Fruit fly (Drosophila melanogaster) whole organism, prepupa: ENCODE measurements around the gene CG12994.

Experiments used
- Blimp-1 ChIP-seq: fragments of 200-800 bp; sonication (Bioruptor generic); optimal IDR thresholded peaks from 3 replicates; lab custom pipeline; 2017; ENCODE audit warnings: missing biosample characterization, missing genetic modification characterization, mild to moderate bottlenecking, moderate library complexity, missing genetic modification reagents
- CG10631 ChIP-seq: fragments of 200-800 bp; sonication (Bioruptor generic); optimal IDR thresholded peaks from 2 replicates; lab custom pipeline; 2016; ENCODE audit warnings: missing biosample characterization, missing genetic modification characterization
- CG10669 ChIP-seq: fragments of 200-800 bp; sonication (Bioruptor generic); optimal IDR thresholded peaks from 3 replicates; lab custom pipeline; 2018; ENCODE audit warnings: missing biosample characterization, mild to moderate bottlenecking, missing genetic modification characterization, moderate library complexity
- CG11294 ChIP-seq: fragments of 200-800 bp; sonication (Bioruptor generic); IDR thresholded peaks from 2 replicates; pipeline ENCODE4 v1.3.6; 2022; ENCODE audit warnings: missing biosample characterization, missing genetic modification characterization
- CG11762 ChIP-seq: fragments of 200-800 bp; sonication (Bioruptor generic); optimal IDR thresholded peaks from 3 replicates; lab custom pipeline; 2016; ENCODE audit warnings: missing biosample characterization, missing genetic modification characterization; ENCODE audit not compliant: insufficient read depth
- CG11902 ChIP-seq: fragments of 200-800 bp; sonication (Bioruptor generic); optimal IDR thresholded peaks from 3 replicates; lab custom pipeline; 2016; ENCODE audit warnings: missing biosample characterization, missing genetic modification characterization
- CG15336 ChIP-seq: fragments of 200-800 bp; sonication (Bioruptor generic); IDR thresholded peaks from 2 replicates; pipeline ENCODE4 v1.3.6; 2022; ENCODE audit warnings: missing biosample characterization, missing genetic modification characterization
- CG1621 ChIP-seq: fragments of 200-800 bp; sonication (Bioruptor generic); optimal IDR thresholded peaks from 3 replicates; lab custom pipeline; 2018; ENCODE audit warnings: missing biosample characterization, mild to moderate bottlenecking, missing genetic modification characterization
- CG16779 ChIP-seq: fragments of 200-800 bp; sonication (Bioruptor generic); optimal IDR thresholded peaks from 3 replicates; lab custom pipeline; 2017; ENCODE audit warnings: missing biosample characterization, mild to moderate bottlenecking, missing genetic modification characterization
- CG3032 ChIP-seq: fragments of 200-800 bp; optimal IDR thresholded peaks from 2 replicates; lab custom pipeline; 2019; ENCODE audit warnings: missing biosample characterization, mild to moderate bottlenecking, missing genetic modification characterization, moderate library complexity
- CG34406 ChIP-seq: fragments of 200-800 bp; sonication (Bioruptor generic); optimal IDR thresholded peaks from 3 replicates; lab custom pipeline; 2016; ENCODE audit warnings: missing biosample characterization, missing genetic modification characterization
- CG3919 ChIP-seq: fragments of 200-800 bp; sonication (Bioruptor generic); optimal IDR thresholded peaks from 3 replicates; lab custom pipeline; 2016; ENCODE audit warnings: missing biosample characterization, missing genetic modification characterization
- CG4318 ChIP-seq: fragments of 200-800 bp; sonication (Bioruptor generic); optimal IDR thresholded peaks from 3 replicates; lab custom pipeline; 2017; ENCODE audit warnings: missing biosample characterization, mild to moderate bottlenecking, missing genetic modification characterization
- CG6163 ChIP-seq: fragments of 200-800 bp; sonication (Bioruptor generic); IDR thresholded peaks from 3 replicates; pipeline ENCODE4 v1.3.6; 2022; ENCODE audit warnings: missing biosample characterization, missing genetic modification characterization
- CG6276 ChIP-seq: fragments of 200-800 bp; sonication (Bioruptor generic); optimal IDR thresholded peaks from 2 replicates; lab custom pipeline; 2017; ENCODE audit warnings: missing biosample characterization, mild to moderate bottlenecking, missing genetic modification characterization
- CG6792 ChIP-seq: fragments of 200-800 bp; sonication (Bioruptor generic); optimal IDR thresholded peaks from 3 replicates; lab custom pipeline; 2016; ENCODE audit warnings: missing biosample characterization, missing genetic modification characterization
- CG6808 ChIP-seq: fragments of 200-800 bp; sonication (Bioruptor generic); optimal IDR thresholded peaks from 3 replicates; lab custom pipeline; 2017; ENCODE audit warnings: missing biosample characterization, missing genetic modification characterization, mild to moderate bottlenecking, moderate library complexity, missing genetic modification reagents
- CG6854 ChIP-seq: fragments of 200-800 bp; sonication (Bioruptor generic); optimal IDR thresholded peaks from 2 replicates; lab custom pipeline; 2017; ENCODE audit warnings: missing biosample characterization, mild to moderate bottlenecking, missing genetic modification characterization
- CG8119 ChIP-seq: fragments of 200-800 bp; sonication (Bioruptor generic); IDR thresholded peaks from 3 replicates; pipeline ENCODE4 v1.3.6; 2022; ENCODE audit warnings: missing biosample characterization, missing genetic modification characterization
- CG8632 ChIP-seq: fragments of 200-800 bp; sonication (Bioruptor generic); optimal IDR thresholded peaks from 3 replicates; lab custom pipeline; 2016; ENCODE audit warnings: missing biosample characterization, missing genetic modification characterization
- CG9139 ChIP-seq: fragments of 200-800 bp; sonication (Bioruptor generic); optimal IDR thresholded peaks from 3 replicates; lab custom pipeline; 2017; ENCODE audit warnings: missing biosample characterization, mild to moderate bottlenecking, missing genetic modification characterization
- Eip75B ChIP-seq: fragments of 200-800 bp; sonication (Bioruptor generic); optimal IDR thresholded peaks from 3 replicates; lab custom pipeline; 2016; ENCODE audit warnings: missing biosample characterization, missing genetic modification characterization
- Eip78C ChIP-seq: fragments of 200-800 bp; sonication (Bioruptor generic); peaks from one replicate; lab custom pipeline; 2016; ENCODE audit warnings: missing biosample characterization, missing genetic modification characterization
- Eip93F ChIP-seq: fragments of 200-800 bp; sonication (Bioruptor generic); optimal IDR thresholded peaks from 2 replicates; lab custom pipeline; 2016; ENCODE audit warnings: missing biosample characterization, mild to moderate bottlenecking, missing genetic modification characterization
- Ets96B ChIP-seq: fragments of 200-800 bp; optimal IDR thresholded peaks from 2 replicates; lab custom pipeline; 2019; ENCODE audit warnings: missing biosample characterization, mild to moderate bottlenecking, missing genetic modification characterization, moderate library complexity
- Hr39 ChIP-seq: fragments of 200-800 bp; sonication (Bioruptor generic); optimal IDR thresholded peaks from 2 replicates; lab custom pipeline; 2016; ENCODE audit warnings: missing biosample characterization, missing genetic modification characterization
- Hr4 ChIP-seq: fragments of 200-800 bp; sonication (Bioruptor generic); optimal IDR thresholded peaks from 3 replicates; lab custom pipeline; 2016; ENCODE audit warnings: missing biosample characterization, missing genetic modification characterization
- Lpt ChIP-seq: fragments of 200-800 bp; sonication (Bioruptor generic); optimal IDR thresholded peaks from 3 replicates; lab custom pipeline; 2016; ENCODE audit warnings: missing biosample characterization, missing genetic modification characterization
- Met ChIP-seq: fragments of 200-800 bp; sonication (Bioruptor generic); optimal IDR thresholded peaks from 3 replicates; lab custom pipeline; 2016; ENCODE audit warnings: missing biosample characterization, missing genetic modification characterization
- OdsH ChIP-seq: fragments of 200-800 bp; sonication (Bioruptor generic); optimal IDR thresholded peaks from 3 replicates; lab custom pipeline; 2016; ENCODE audit warnings: missing biosample characterization, missing genetic modification characterization
- Sox102F ChIP-seq: fragments of 200-800 bp; sonication (Bioruptor generic); optimal IDR thresholded peaks from 2 replicates; lab custom pipeline; 2016; ENCODE audit warnings: missing biosample characterization, mild to moderate bottlenecking, missing genetic modification characterization
- Sox14 ChIP-seq: fragments of 200-800 bp; sonication (Bioruptor generic); optimal IDR thresholded peaks from 3 replicates; lab custom pipeline; 2016; ENCODE audit warnings: missing biosample characterization, missing genetic modification characterization
- Sox15 ChIP-seq: fragments of 200-800 bp; sonication (Bioruptor generic); optimal IDR thresholded peaks from 3 replicates; lab custom pipeline; 2016; ENCODE audit warnings: missing biosample characterization, missing genetic modification characterization
- acj6 ChIP-seq: fragments of 200-800 bp; sonication (Bioruptor generic); optimal IDR thresholded peaks from 3 replicates; lab custom pipeline; 2016; ENCODE audit warnings: missing biosample characterization, missing genetic modification characterization
- cyc ChIP-seq: fragments of 200-800 bp; sonication (Bioruptor generic); optimal IDR thresholded peaks from 3 replicates; lab custom pipeline; 2016; ENCODE audit warnings: missing biosample characterization, missing genetic modification characterization
- dac ChIP-seq: fragments of 200-800 bp; sonication (Bioruptor generic); optimal IDR thresholded peaks from 2 replicates; lab custom pipeline; 2017; ENCODE audit warnings: missing biosample characterization, mild to moderate bottlenecking, missing genetic modification characterization
- dsx ChIP-seq: fragments of 200-800 bp; optimal IDR thresholded peaks from 3 replicates; lab custom pipeline; 2019; ENCODE audit warnings: missing biosample characterization, mild to moderate bottlenecking, missing genetic modification characterization, moderate library complexity; ENCODE audit not compliant: poor library complexity, severe bottlenecking
- eg ChIP-seq: fragments of 200-800 bp; sonication (Bioruptor generic); IDR thresholded peaks from 3 replicates; pipeline ENCODE4 v1.3.6; 2022; ENCODE audit warnings: missing biosample characterization, missing genetic modification characterization
- esn ChIP-seq: fragments of 200-800 bp; sonication (Bioruptor generic); optimal IDR thresholded peaks from 2 replicates; lab custom pipeline; 2016; ENCODE audit warnings: missing biosample characterization, mild to moderate bottlenecking, missing genetic modification characterization, moderate library complexity
- fd85E ChIP-seq: fragments of 200-800 bp; sonication (Bioruptor generic); optimal IDR thresholded peaks from 3 replicates; lab custom pipeline; 2016; ENCODE audit warnings: missing biosample characterization, missing genetic modification characterization
- fkh ChIP-seq: fragments of 200-800 bp; sonication (Bioruptor generic); optimal IDR thresholded peaks from 3 replicates; lab custom pipeline; 2017; ENCODE audit warnings: missing biosample characterization, mild to moderate bottlenecking, missing genetic modification characterization, moderate library complexity
- lz ChIP-seq: fragments of 200-800 bp; sonication (Bioruptor generic); optimal IDR thresholded peaks from 3 replicates; lab custom pipeline; 2016; ENCODE audit warnings: missing biosample characterization, missing genetic modification characterization
- net ChIP-seq: fragments of 200-800 bp; sonication (Bioruptor generic); optimal IDR thresholded peaks from 3 replicates; lab custom pipeline; 2016; ENCODE audit warnings: missing biosample characterization, missing genetic modification characterization
- pdm3 ChIP-seq: fragments of 200-800 bp; sonication (Bioruptor generic); optimal IDR thresholded peaks from 3 replicates; lab custom pipeline; 2016; ENCODE audit warnings: missing biosample characterization, missing genetic modification characterization
- salr ChIP-seq, 2 experiments: fragments of 200-800 bp; sonication (Bioruptor generic); optimal IDR thresholded peaks; 3 replicates each; lab custom pipeline; 2016 to 2018; ENCODE audit warnings: missing biosample characterization in 2 of 2, missing genetic modification characterization in 2 of 2, mild to moderate bottlenecking in 1 of 2
- spab ChIP-seq: fragments of 200-800 bp; sonication (Bioruptor generic); optimal IDR thresholded peaks from 2 replicates; lab custom pipeline; 2017; ENCODE audit warnings: missing biosample characterization, mild to moderate bottlenecking, missing genetic modification characterization, missing genetic modification reagents

The CG12994 gene

dm6 chrX:17472930-17473668 lies 29.3 kb upstream of the CG12994 start (continued):
- TF ChIP-seq CG6163 (GFP tag; lab: Robert Waterston, UW) (peak; percentile 73), CG9139 (GFP tag; lab: Kevin White, UChicago) (peak; percentile 29), CG6792 (GFP tag; lab: Kevin White, UChicago) (peak; percentile 5)

DNA sequence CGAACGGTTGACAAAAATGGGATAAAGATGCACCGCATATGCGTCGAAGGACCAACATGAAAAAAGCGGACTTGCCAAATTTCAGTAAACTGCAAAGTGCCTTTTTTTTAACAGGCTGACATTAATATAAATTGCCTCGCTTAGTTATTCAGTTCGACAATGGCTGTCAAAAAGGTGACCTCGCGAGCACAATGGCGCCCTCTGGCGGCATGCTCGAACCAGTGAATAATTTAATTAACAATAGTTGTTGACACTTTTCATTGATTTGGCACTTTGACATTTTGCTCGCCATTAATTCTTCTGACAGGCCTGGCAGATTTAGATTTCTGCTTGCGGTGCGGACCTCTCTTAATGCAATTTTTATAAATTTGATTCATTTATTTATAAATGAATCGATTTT lies 28.7 kb upstream of the CG12994 start:
- TF ChIP-seq CG6808: no peak
- TF ChIP-seq CG11294 (GFP tag; lab: Robert Waterston, UW): no peak
- no peak for TF ChIP-seq esn
- no peak for TF ChIP-seq spab

dm6 chrX:17471584-17471983 lies 27.8 kb upstream of the CG12994 start:
- TF ChIP-seq CG10631 (GFP tag; lab: Kevin White, UChicago) (peak; percentile 45), fd85E (GFP tag; lab: Kevin White, UChicago) (no peak), Hr39 (no peak), Sox102F (GFP tag; lab: Kevin White, UChicago) (no peak), CG11762 (GFP tag; lab: Kevin White, UChicago) (no peak), CG11294 (GFP tag; lab: Robert Waterston, UW) (no peak), CG9139 (GFP tag; lab: Kevin White, UChicago) (no peak), CG11902 (GFP tag; lab: Kevin White, UChicago) (no peak), CG15336 (GFP tag; lab: Robert Waterston, UW) (peak; percentile 55; the same call in 1 of the 2 replicates), CG3032 (peak; percentile 43), salr (GFP tag; optimal IDR thresholded peaks at IDR 0.05; lab: Kevin White, UChicago) (peak in 1 of 2 experiments; percentile 43), Lpt (no peak), CG8632 (GFP tag; lab: Kevin White, UChicago) (no peak), Eip78C (GFP tag; lab: Kevin White, UChicago) (peak; percentile 47), Ets96B (tag; lab: Kevin White, UChicago) (peak; percentile 45), dsx (GFP tag; lab: Kevin White, UChicago) (peak; percentile 11), CG1621 (tag; lab: Kevin White, UChicago) (no peak), CG6163 (GFP tag; lab: Robert Waterston, UW) (no peak), pdm3 (no peak), fkh (GFP tag; lab: Kevin White, UChicago) (no peak), CG6854 (GFP tag; lab: Kevin White, UChicago) (no peak), CG6276 (GFP tag; lab: Kevin White, UChicago) (peak; percentile 35), Hr4 (GFP tag; lab: Kevin White, UChicago) (peak; percentile 19), CG3919 (peak; percentile 32), CG8119 (GFP tag; lab: Robert Waterston, UW) (peak; percentile 52; the same call in 2 of the 3 replicates), Sox15 (no peak), CG4318 (peak; percentile 48), spab (no peak), Met (GFP tag; lab: Kevin White, UChicago) (no peak), acj6 (peak; percentile 27), cyc (GFP tag; lab: Kevin White, UChicago) (no peak), lz (no peak), OdsH (GFP tag; lab: Kevin White, UChicago) (peak; percentile 33), CG10669 (GFP tag; lab: Kevin White, UChicago) (peak; percentile 41), esn (no peak), Sox14 (GFP tag; lab: Kevin White, UChicago) (no peak), CG34406 (GFP tag; lab: Kevin White, UChicago) (no peak), net (GFP tag; lab: Kevin White, UChicago) (no peak), CG16779 (tag; lab: Kevin White, UChicago) (no peak), eg (GFP tag; lab: Robert Waterston, UW) (no peak), CG6792 (GFP tag; lab: Kevin White, UChicago) (no peak), CG6808 (peak; percentile 18), dac (GFP tag; lab: Kevin White, UChicago) (no peak), Eip93F (no peak), Blimp-1 (GFP tag; lab: Kevin White, UChicago) (no peak), Eip75B (no peak)
